Worm (Caenorhabditis elegans) whole organism, young adult: ENCODE results near the gene R07B7.6.

ENCODE experiments used
- B0261.1 ChIP-seq: sonication (generic microtip); optimal IDR thresholded peaks from 2 replicates; lab custom pipeline; 2016; ENCODE audit warnings: mild to moderate bottlenecking, missing genetic modification characterization, moderate library complexity, missing compliant biosample characterization
- C17E4.6 ChIP-seq: fragments of 200-800 bp; sonication (Bioruptor generic); IDR thresholded peaks from 2 replicates; pipeline ENCODE4 v1.3.6; 2022; ENCODE audit warnings: missing genetic modification reagents, missing genetic modification characterization, missing compliant biosample characterization
- F23B12.7 ChIP-seq: sonication (generic microtip); optimal IDR thresholded peaks from 2 replicates; lab custom pipeline; 2017; ENCODE audit warnings: missing genetic modification characterization, mild to moderate bottlenecking, missing compliant biosample characterization, antibody characterized with exemption, moderate library complexity; ENCODE audit not compliant: insufficient read depth
- F37B4.10 ChIP-seq: fragments of 200-800 bp; sonication (Bioruptor generic); IDR thresholded peaks from 2 replicates; pipeline ENCODE4 v1.3.6; 2022; ENCODE audit warnings: missing genetic modification characterization, missing compliant biosample characterization
- F49E8.2 ChIP-seq: sonication (generic microtip); optimal IDR thresholded peaks from 3 replicates; lab custom pipeline; 2017; ENCODE audit warnings: missing genetic modification characterization, mild to moderate bottlenecking, missing compliant biosample characterization, antibody characterized with exemption, moderate library complexity; ENCODE audit not compliant: insufficient read depth
- F52B5.7 ChIP-seq: sonication (generic microtip); optimal IDR thresholded peaks from 2 replicates; lab custom pipeline; 2016; ENCODE audit warnings: mild to moderate bottlenecking, missing genetic modification characterization, missing compliant biosample characterization
- K12H6.12 ChIP-seq: fragments of 200-800 bp; sonication (Bioruptor generic); optimal IDR thresholded peaks from 2 replicates; lab custom pipeline; 2018; ENCODE audit warnings: mild to moderate bottlenecking, missing genetic modification characterization, missing compliant biosample characterization
- Y56A3A.18 ChIP-seq: fragments of 200-800 bp; sonication (Bioruptor generic); IDR thresholded peaks from 2 replicates; pipeline ENCODE4 v1.3.6; 2022; ENCODE audit warnings: missing genetic modification reagents, missing genetic modification characterization, missing compliant biosample characterization
- Y79H2A.3 ChIP-seq: fragments of 200-800 bp; sonication (Bioruptor generic); conservative IDR thresholded peaks from 2 replicates; pipeline ENCODE4 v1.3.6; 2022; ENCODE audit warnings: missing genetic modification reagents, missing genetic modification characterization, missing compliant biosample characterization
- Y95B8A.8 ChIP-seq: fragments of 200-800 bp; sonication (Bioruptor generic); IDR thresholded peaks from 2 replicates; pipeline ENCODE4 v1.3.6; 2022; ENCODE audit warnings: missing genetic modification reagents, missing genetic modification characterization, missing compliant biosample characterization
- ama-1 ChIP-seq, 3 experiments: fragments of 150-350 bp in 1 of 3; sonication (generic microtip) in 2 of 3; optimal IDR thresholded peaks; 2 replicates each; lab custom pipeline; 2014 to 2018; ENCODE audit warnings: missing biosample characterization in 2 of 3, missing genetic modification characterization in 2 of 3, missing genetic modification reagents in 2 of 3
- aptf-2 ChIP-seq: fragments of 200-800 bp; sonication (Bioruptor generic); conservative IDR thresholded peaks from 2 replicates; pipeline ENCODE4 v1.3.6; 2022; ENCODE audit warnings: missing genetic modification reagents, missing genetic modification characterization, missing compliant biosample characterization
- aptf-3 ChIP-seq: fragments of 200-800 bp; sonication (Bioruptor generic); IDR thresholded peaks from 2 replicates; pipeline ENCODE4 v1.3.6; 2022; ENCODE audit warnings: missing genetic modification characterization, missing compliant biosample characterization
- bed-1 ChIP-seq: fragments of 200-800 bp; sonication (Bioruptor generic); IDR thresholded peaks from 2 replicates; pipeline ENCODE4 v1.3.6; 2022; ENCODE audit warnings: missing genetic modification reagents, missing genetic modification characterization, missing compliant biosample characterization
- bed-2 ChIP-seq: fragments of 200-800 bp; sonication (Bioruptor generic); IDR thresholded peaks from 2 replicates; pipeline ENCODE4 v1.3.6; 2022; ENCODE audit warnings: missing genetic modification reagents, missing genetic modification characterization, missing compliant biosample characterization
- cebp-2 ChIP-seq: fragments of 200-800 bp; sonication (Bioruptor generic); IDR thresholded peaks from 2 replicates; pipeline ENCODE4 v1.3.6; 2022; ENCODE audit warnings: missing genetic modification characterization, missing compliant biosample characterization
- ceh-100 ChIP-seq: fragments of 200-800 bp; sonication (Bioruptor generic); IDR thresholded peaks from 2 replicates; pipeline ENCODE4 v1.3.6; 2022; ENCODE audit warnings: missing genetic modification reagents, missing genetic modification characterization, missing compliant biosample characterization
- die-1 ChIP-seq: sonication (generic microtip); optimal IDR thresholded peaks from 2 replicates; lab custom pipeline; 2016; ENCODE audit warnings: missing genotype, mild to moderate bottlenecking, missing genetic modification characterization, missing compliant biosample characterization
- ets-4 ChIP-seq: fragments of 200-800 bp; sonication (Bioruptor generic); optimal IDR thresholded peaks from 2 replicates; lab custom pipeline; 2018; ENCODE audit warnings: mild to moderate bottlenecking, missing genetic modification characterization, missing compliant biosample characterization
- hlh-12 ChIP-seq: sonication (generic microtip); optimal IDR thresholded peaks from 2 replicates; lab custom pipeline; 2016; ENCODE audit warnings: missing genetic modification characterization, missing compliant biosample characterization
- hmg-1.2 ChIP-seq: fragments of 200-800 bp; sonication (Bioruptor generic); IDR thresholded peaks from 2 replicates; pipeline ENCODE4 v1.3.6; 2022; ENCODE audit warnings: missing genetic modification reagents, missing genetic modification characterization, missing compliant biosample characterization
- hsf-1 ChIP-seq: fragments of 200-800 bp; sonication (Bioruptor generic); IDR thresholded peaks from 2 replicates; pipeline ENCODE4 v1.3.6; 2022; ENCODE audit warnings: missing genetic modification reagents, missing genetic modification characterization, missing compliant biosample characterization
- let-526 ChIP-seq: fragments of 200-800 bp; sonication (Bioruptor generic); IDR thresholded peaks from 2 replicates; pipeline ENCODE4 v1.3.6; 2022; ENCODE audit warnings: missing genetic modification reagents, missing genetic modification characterization, missing compliant biosample characterization
- let-607 ChIP-seq, 2 experiments: fragments of 200-800 bp in 1 of 2; sonication (Bioruptor generic) in 1 of 2; sonication (generic microtip) in 1 of 2; optimal IDR thresholded peaks; 2 replicates each; lab custom pipeline; 2016 to 2018; ENCODE audit warnings: mild to moderate bottlenecking in 2 of 2, missing compliant biosample characterization in 2 of 2, missing genetic modification characterization in 2 of 2, moderate library complexity in 2 of 2, missing genotype in 1 of 2
- lir-1 ChIP-seq: fragments of 200-800 bp; sonication (Bioruptor generic); conservative IDR thresholded peaks from 2 replicates; pipeline ENCODE4 v1.3.6; 2022; ENCODE audit warnings: missing genetic modification reagents, missing genetic modification characterization, missing compliant biosample characterization
- lsl-1 ChIP-seq: fragments of 200-800 bp; sonication (Bioruptor generic); optimal IDR thresholded peaks from 2 replicates; lab custom pipeline; 2018; ENCODE audit warnings: mild to moderate bottlenecking, missing genetic modification characterization, moderate library complexity, missing compliant biosample characterization
- mel-28 ChIP-seq: sonication (generic microtip); optimal IDR thresholded peaks from 2 replicates; lab custom pipeline; 2016; ENCODE audit warnings: borderline replicate concordance, mild to moderate bottlenecking, missing genetic modification characterization, missing compliant biosample characterization
- nhr-80 ChIP-seq: sonication (generic microtip); optimal IDR thresholded peaks from 2 replicates; lab custom pipeline; 2016; ENCODE audit warnings: missing genetic modification characterization, missing compliant biosample characterization
- snpc-1.3 ChIP-seq: sonication (generic microtip); optimal IDR thresholded peaks from 2 replicates; lab custom pipeline; 2017; ENCODE audit warnings: missing genetic modification characterization, mild to moderate bottlenecking, missing compliant biosample characterization, antibody characterized with exemption, moderate library complexity, missing genotype, missing genetic modification reagents; ENCODE audit not compliant: insufficient read depth
- sptf-2 ChIP-seq: fragments of 200-800 bp; sonication (Bioruptor generic); optimal IDR thresholded peaks from 2 replicates; lab custom pipeline; 2018; ENCODE audit warnings: mild to moderate bottlenecking, missing genetic modification characterization, missing compliant biosample characterization

Gene R07B7.6

ce11 chrV:12091759-12092158, 17.0 kb upstream of the R07B7.6 start, which contains the start of gene nhr-206:
TSS of gene nhr-206 (plus strand) at chrV:12092006.
- TF ChIP-seq C17E4.6 (no peak), nhr-80 (tag; lab: Kevin White, UChicago) (peak; percentile 63)

DNA sequence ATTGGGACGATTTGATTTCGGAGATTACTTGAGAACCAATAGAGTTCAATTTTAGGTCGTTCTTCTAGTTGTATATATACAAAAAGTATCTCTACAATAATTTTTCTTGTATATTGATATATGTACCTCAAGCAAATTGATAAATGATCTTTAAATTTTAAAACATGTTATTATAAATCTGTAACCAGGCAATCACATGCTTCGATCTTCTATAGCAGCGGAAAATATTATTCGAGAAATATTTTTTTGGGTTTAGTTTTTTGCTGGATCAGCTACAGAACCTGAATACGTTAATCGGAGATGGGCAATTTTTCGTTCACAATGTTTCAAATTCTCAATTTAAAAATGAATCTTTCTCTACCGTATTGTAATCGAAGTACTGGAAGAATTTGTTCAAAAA, 14.0 kb upstream of the R07B7.6 start, which contains the start of gene R07B7.12:
TSS of gene R07B7.12 (plus strand) at position 301 of the 400 bp plus-strand sequence.
- TF ChIP-seq mel-28 (no peak), bed-2 (GFP tag; lab: Robert Waterston, UW) (no peak), K12H6.12 (tag; lab: Kevin White, UChicago) (no peak), Y56A3A.18 (GFP tag; lab: Robert Waterston, UW) (no peak), lir-1 (GFP tag; lab: Robert Waterston, UW) (no peak), let-526 (GFP tag; lab: Robert Waterston, UW) (no peak), F37B4.10 (GFP tag; lab: Robert Waterston, UW) (no peak), die-1 (tag; lab: Kevin White, UChicago) (no peak)

ce11 chrV:12086934-12087333, 12.1 kb upstream of the R07B7.6 start, which contains the start of gene gana-1:
TSS of gene gana-1 (plus strand) at chrV:12087234.
- no peak for TF ChIP-seq hlh-12 (tag; lab: Kevin White, UChicago)
- TF ChIP-seq F23B12.7 = no peak
- no peak for TF ChIP-seq bed-1 (GFP tag; lab: Robert Waterston, UW)
- no peak for TF ChIP-seq cebp-2 (GFP tag; lab: Robert Waterston, UW)
- no peak for TF ChIP-seq ceh-100

- TF ChIP-seq hsf-1 = no peak
- no peak for TF ChIP-seq Y79H2A.3 (GFP tag; lab: Robert Waterston, UW)
- no peak for TF ChIP-seq aptf-2
- no peak for TF ChIP-seq let-607 (tag; optimal IDR thresholded peaks at IDR 0.05; lab: Kevin White, UChicago)
- TF ChIP-seq lsl-1 (GFP tag; lab: Kevin White, UChicago) = no peak
Measured at ce11 chrV:12085867-12086634, 11.3 kb upstream of the R07B7.6 start.

DNA sequence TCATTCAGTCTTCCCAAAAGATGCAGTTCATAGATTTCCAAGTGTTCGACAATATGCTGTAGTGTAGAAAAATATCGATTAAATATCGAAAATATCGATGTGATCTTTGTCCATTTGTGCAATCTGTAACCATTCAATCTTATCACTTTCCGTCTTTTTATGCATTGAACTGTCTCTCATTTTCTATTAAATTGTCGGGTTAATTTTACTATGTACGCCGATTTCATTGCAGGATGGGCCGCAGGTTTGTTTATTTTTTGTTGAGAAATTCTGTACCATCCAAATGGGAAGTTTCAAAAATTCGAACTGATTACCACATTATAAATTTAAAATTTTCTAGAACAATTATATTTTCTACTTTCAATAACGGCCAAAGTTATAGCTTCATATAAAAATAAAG, 9.4 kb upstream of the R07B7.6 start, which contains the start of gene R07B7.8:
TSS of gene R07B7.8 (minus strand) at position 101 of the 400 bp plus-strand sequence.
- TF ChIP-seq ama-1 (optimal IDR thresholded peaks at IDR 0.05; lab: Kevin White, UChicago) (no peak), ama-1 (GFP tag; optimal IDR thresholded peaks at IDR 0.05; lab: Kevin White, UChicago) (no peak), B0261.1 (tag; lab: Kevin White, UChicago) (no peak), F49E8.2 (no peak), snpc-1.3 (tag; lab: Kevin White, UChicago) (no peak), Y95B8A.8 (GFP tag; lab: Robert Waterston, UW) (no peak), aptf-3 (GFP tag; lab: Robert Waterston, UW) (no peak), sptf-2 (GFP tag; lab: Kevin White, UChicago) (no peak), ets-4 (GFP tag; lab: Kevin White, UChicago) (no peak), hsf-1 (no peak)

- TF ChIP-seq hmg-1.2 (GFP tag; lab: Robert Waterston, UW) = peak; percentile 75; the same call in 1 of the 2 replicates
- TF ChIP-seq F52B5.7 (tag; lab: Kevin White, UChicago) = no peak
- TF ChIP-seq, all 124 proteins: peak for 1
Measured at ce11 chrV:12082932-12083331, 8.1 kb upstream of the R07B7.6 start, which contains the start of gene R07B7.10. TSS of gene R07B7.10 (plus strand) at chrV:12083216.
